Worm (Caenorhabditis elegans): ENCODE data around the gene aakg-2.

- TF ChIP-seq lsy-2 (tag; optimal IDR thresholded peaks at IDR 0.05) (no peak), ztf-11 (tag; optimal IDR thresholded peaks at IDR 0.05) (no peak), nhr-25 (tag; optimal IDR thresholded peaks at IDR 0.05) (no peak), nhr-12 (tag; optimal IDR thresholded peaks at IDR 0.05) (no peak), ztf-4 (tag; optimal IDR thresholded peaks at IDR 0.05) (no peak), crh-2 (tag; optimal IDR thresholded peaks at IDR 0.05) (no peak), elt-3 (tag; optimal IDR thresholded peaks at IDR 0.05) (no peak), zag-1 (tag; optimal IDR thresholded peaks at IDR 0.05) (no peak), fos-1 (tag; optimal IDR thresholded peaks at IDR 0.05) (no peak)
Observed at ce11 chrX:16842935-16843334, 25.9 kb downstream of the aakg-2 start.
